Fruit fly (Drosophila melanogaster): ENCODE data around the gene CG14990.
A peak's percentile ranks its signal among the peaks of the same experiment; 100 is the strongest.

Gene CG14990

DNA sequence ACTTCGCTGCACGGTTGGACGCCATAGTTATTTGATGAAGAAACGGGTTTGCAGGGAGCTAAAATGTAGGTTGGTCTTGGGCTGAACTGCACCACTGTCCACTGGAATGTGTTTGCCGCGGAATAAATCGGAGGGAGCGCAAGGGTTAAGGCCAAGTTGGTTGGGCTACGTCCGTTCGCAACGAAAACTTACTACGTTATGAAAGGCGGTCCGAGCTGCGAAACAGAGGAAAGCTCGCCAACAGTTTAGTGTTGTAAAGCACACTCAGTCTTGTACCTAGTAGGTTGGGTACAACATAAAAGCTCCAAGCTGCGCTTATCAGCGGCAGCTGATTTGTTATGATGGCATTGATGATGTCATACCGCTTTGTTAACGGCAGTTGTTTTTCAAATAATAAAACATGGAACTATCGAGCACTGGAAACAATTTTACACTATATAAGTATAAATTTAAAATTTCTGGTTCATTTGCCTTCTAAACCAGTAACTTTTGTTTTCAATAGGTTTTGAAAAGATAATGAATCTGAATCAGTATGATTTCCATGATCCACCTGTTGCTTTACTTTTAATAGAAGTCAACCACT, 29.3 kb downstream of the CG14990 start, which contains the start of gene Chd64 (continued):
- TF ChIP-seq CG3995 (GFP tag; optimal IDR thresholded peaks at IDR 0.05) (no peak), CG7745 (tag; optimal IDR thresholded peaks at IDR 0.05) (no peak), ERR (GFP tag; optimal IDR thresholded peaks at IDR 0.05) (no peak), Lhr (GFP tag; optimal IDR thresholded peaks at IDR 0.05) (peak; percentile 0), lbe (GFP tag; optimal IDR thresholded peaks at IDR 0.05) (peak; percentile 83), CG10462 (GFP tag; optimal IDR thresholded peaks at IDR 0.05) (no peak), ci (GFP tag; IDR thresholded peaks at IDR 0.05) (peak; percentile 84), ewg (GFP tag; optimal IDR thresholded peaks at IDR 0.05) (no peak), sob (GFP tag; IDR thresholded peaks at IDR 0.05) (peak; percentile 62; the same call in 1 of the 2 replicates), MESR4 (GFP tag; optimal IDR thresholded peaks at IDR 0.05) (peak; percentile 10), CoRest (tag; optimal IDR thresholded peaks at IDR 0.05) (no peak), CG8944 (GFP tag; optimal IDR thresholded peaks at IDR 0.05) (no peak), Hsf (GFP tag; optimal IDR thresholded peaks at IDR 0.05) (peak; percentile 23), dati (GFP tag; IDR thresholded peaks at IDR 0.05) (no peak), CG32772 (GFP tag; IDR thresholded peaks at IDR 0.05) (no peak), CG13894 (tag; optimal IDR thresholded peaks at IDR 0.05) (peak; percentile 65), Doc3 (GFP tag; IDR thresholded peaks at IDR 0.05; ENCODE audit: partially characterized antibody) (no peak), amos (GFP tag; IDR thresholded peaks at IDR 0.05; ENCODE audit: partially characterized antibody) (peak; percentile 45; the same call in 1 of the 2 replicates), lola (GFP tag; optimal IDR thresholded peaks at IDR 0.05) (no peak), Rfx (GFP tag; IDR thresholded peaks at IDR 0.05) (peak; percentile 58), Ptx1 (GFP tag; IDR thresholded peaks at IDR 0.05) (no peak), Ssrp (tag; optimal IDR thresholded peaks at IDR 0.05) (no peak), ac (GFP tag; optimal IDR thresholded peaks at IDR 0.05) (no peak), Hmr (GFP tag; optimal IDR thresholded peaks at IDR 0.05) (peak; percentile 76), Dip3 (GFP tag; optimal IDR thresholded peaks at IDR 0.05) (no peak), CG11247 (GFP tag; IDR thresholded peaks at IDR 0.05) (0 out of 2 replicates have a peak, but pooled peaks have one; percentile 14), CG8290 (GFP tag; optimal IDR thresholded peaks at IDR 0.05) (peak; percentile 3), CG8290 (tag; optimal IDR thresholded peaks at IDR 0.05) (peak in 1 of 2 experiments; percentile 77), CG12942 (GFP tag; optimal IDR thresholded peaks at IDR 0.05) (no peak), CG7556 (GFP tag; optimal IDR thresholded peaks at IDR 0.05) (peak; percentile 53), Hr39 (optimal IDR thresholded peaks at IDR 0.05) (no peak), CG14667 (GFP tag; IDR thresholded peaks at IDR 0.05) (no peak), CG13624 (GFP tag; optimal IDR thresholded peaks at IDR 0.05) (peak; percentile 49), CG2889 (GFP tag; IDR thresholded peaks at IDR 0.05) (no peak), jumu (GFP tag; optimal IDR thresholded peaks at IDR 0.05) (no peak), corto (GFP tag; optimal IDR thresholded peaks at IDR 0.05) (peak; percentile 74), CG10321 (GFP tag; IDR thresholded peaks at IDR 0.05) (no peak), otp (GFP tag; IDR thresholded peaks at IDR 0.05) (0 out of 3 replicates have a peak, but pooled peaks have one; percentile 9), sima (GFP tag; optimal IDR thresholded peaks at IDR 0.05) (no peak), nmo (GFP tag; optimal IDR thresholded peaks at IDR 0.05) (no peak), CG4282 (GFP tag; optimal IDR thresholded peaks at IDR 0.05) (no peak), crol (GFP tag; IDR thresholded peaks at IDR 0.05) (no peak; the same call in 1 of the 2 replicates), Dfd (GFP tag; optimal IDR thresholded peaks at IDR 0.05) (no peak), btn (GFP tag; optimal IDR thresholded peaks at IDR 0.05) (no peak), kay (GFP tag; optimal IDR thresholded peaks at IDR 0.05) (peak; percentile 34), Camta (GFP tag; optimal IDR thresholded peaks at IDR 0.05) (no peak), CG11560 (tag; IDR thresholded peaks at IDR 0.05) (no peak), pzg (GFP tag; optimal IDR thresholded peaks at IDR 0.05) (peak; percentile 52), CG7987 (GFP tag; optimal IDR thresholded peaks at IDR 0.05) (no peak), bowl (GFP tag; IDR thresholded peaks at IDR 0.05) (no peak), br (optimal IDR thresholded peaks at IDR 0.05) (no peak), CG31441 (GFP tag; IDR thresholded peaks at IDR 0.05) (no peak)

All from whole organism, embryonic.